Worm (Caenorhabditis elegans): Measurements from ENCODE around the gene ife-4.

The ife-4 gene

ce11 chrX:1093154-1093553 is 10.9 kb upstream of the ife-4 start (continued):
- TF ChIP-seq sea-2 (GFP tag; IDR thresholded peaks at IDR 0.05) (no peak), T07F8.4 (tag; optimal IDR thresholded peaks at IDR 0.05) (no peak), F10E7.11 (tag; optimal IDR thresholded peaks at IDR 0.05) (no peak), ztf-6 (GFP tag; IDR thresholded peaks at IDR 0.05) (no peak), B0035.1 (tag; optimal IDR thresholded peaks at IDR 0.05) (peak; percentile 18), hmg-20 (GFP tag; IDR thresholded peaks at IDR 0.05) (peak; percentile 79), mcd-1 (GFP tag; IDR thresholded peaks at IDR 0.05) (peak; percentile 49; the same call in 1 of the 2 replicates), tbx-9 (tag; optimal IDR thresholded peaks at IDR 0.05; ENCODE audit: borderline replicate concordance) (no peak), dpff-1 (tag; optimal IDR thresholded peaks at IDR 0.05) (no peak), F57C9.4 (tag; optimal IDR thresholded peaks at IDR 0.05) (no peak), ets-4 (GFP tag; optimal IDR thresholded peaks at IDR 0.05) (no peak), pha-4 (tag; optimal IDR thresholded peaks at IDR 0.05) (peak; percentile 26), F33H1.4 (GFP tag; IDR thresholded peaks at IDR 0.05) (no peak), mxl-1 (tag; optimal IDR thresholded peaks at IDR 0.05) (no peak), fkh-3 (tag; optimal IDR thresholded peaks at IDR 0.05) (no peak), egl-44 (GFP tag; IDR thresholded peaks at IDR 0.05) (peak; percentile 82), ztf-18 (tag; optimal IDR thresholded peaks at IDR 0.05) (peak; percentile 43), xnd-1 (tag; optimal IDR thresholded peaks at IDR 0.05) (no peak), K11D2.4 (GFP tag; IDR thresholded peaks at IDR 0.05) (peak; percentile 86), ceh-100 (GFP tag; IDR thresholded peaks at IDR 0.05) (no peak; the same call in 1 of the 2 replicates), unc-62 (GFP tag; optimal IDR thresholded peaks at IDR 0.05) (peak; percentile 92), ztf-22 (GFP tag; optimal IDR thresholded peaks at IDR 0.05) (peak; percentile 53), Y67H2A.10 (GFP tag; conservative IDR thresholded peaks at IDR 0.05) (peak; percentile 51; the same call in 1 of the 2 replicates), hlh-26 (GFP tag; conservative IDR thresholded peaks at IDR 0.05) (no peak), B0019.2 (GFP tag; conservative IDR thresholded peaks at IDR 0.05) (no peak), egl-18 (GFP tag; IDR thresholded peaks at IDR 0.05) (no peak), attf-6 (GFP tag; IDR thresholded peaks at IDR 0.05) (no peak), nfya-2 (GFP tag; IDR thresholded peaks at IDR 0.05) (no peak), akir-1 (GFP tag; optimal IDR thresholded peaks at IDR 0.05) (no peak), lin-40 (tag; optimal IDR thresholded peaks at IDR 0.05) (peak; percentile 92), zfh-2 (GFP tag; conservative IDR thresholded peaks at IDR 0.05) (peak; percentile 86), bed-1 (GFP tag; IDR thresholded peaks at IDR 0.05) (no peak), Y56A3A.18 (GFP tag; IDR thresholded peaks at IDR 0.05) (peak; percentile 79; the same call in 1 of the 2 replicates), T26A5.8 (tag; optimal IDR thresholded peaks at IDR 0.05) (no peak), nhr-90 (tag; optimal IDR thresholded peaks at IDR 0.05) (peak; percentile 60), C17E4.6 (GFP tag; IDR thresholded peaks at IDR 0.05) (no peak), attf-5 (GFP tag; optimal IDR thresholded peaks at IDR 0.05) (peak; percentile 91), somi-1 (GFP tag; optimal IDR thresholded peaks at IDR 0.05) (peak; percentile 94), F55B11.4 (tag; optimal IDR thresholded peaks at IDR 0.05; ENCODE audit: borderline replicate concordance, insufficient read depth) (no peak), ceh-27 (GFP tag; optimal IDR thresholded peaks at IDR 0.05) (peak; percentile 75), atf-7 (tag; optimal IDR thresholded peaks at IDR 0.05) (peak; percentile 92), ceh-58 (GFP tag; IDR thresholded peaks at IDR 0.05) (no peak), tlf-1 (GFP tag; optimal IDR thresholded peaks at IDR 0.05) (peak; percentile 29), gei-17 (GFP tag; optimal IDR thresholded peaks at IDR 0.05) (peak; percentile 63), lsl-1 (GFP tag; optimal IDR thresholded peaks at IDR 0.05) (no peak), repo-1 (tag; optimal IDR thresholded peaks at IDR 0.05) (peak; percentile 43), athp-1 (tag; optimal IDR thresholded peaks at IDR 0.05) (no peak), snpc-4 (GFP tag; optimal IDR thresholded peaks at IDR 0.05) (peak; percentile 25), snpc-4 (tag; optimal IDR thresholded peaks at IDR 0.05) (peak in 2 of 4 experiments; percentile 48 to 62), ztf-28 (GFP tag; IDR thresholded peaks at IDR 0.05) (no peak)
